Worm (Caenorhabditis elegans): ENCODE measurements around the gene F01D5.3.

F01D5.3 gene

DNA sequence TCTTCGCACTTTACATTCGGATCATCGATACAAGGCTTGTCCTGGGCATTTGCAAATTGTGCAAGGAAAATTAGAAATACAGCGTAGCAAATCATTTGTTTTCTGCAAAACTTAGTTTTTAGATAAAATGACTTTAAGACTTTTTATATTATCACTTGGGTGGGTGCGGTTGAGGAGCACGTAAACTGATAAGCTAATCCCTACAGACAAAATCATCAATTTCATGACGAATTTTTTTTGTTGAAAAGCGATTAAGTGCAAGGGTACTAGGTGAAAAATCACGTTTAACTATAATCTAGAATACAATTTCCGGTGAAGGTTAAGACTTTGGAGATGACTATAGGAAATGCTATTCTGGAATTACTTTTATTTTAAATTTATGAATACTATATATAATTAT, 2.5 kb downstream of the F01D5.3 start, which contains the start of gene F01D5.1:
Gene F01D5.1 (minus strand): TSS at position 105 of the 400 bp plus-strand sequence.
- no peak for TF ChIP-seq nhr-11 (tag; optimal IDR thresholded peaks at IDR 0.05)
- no peak for TF ChIP-seq nhr-232 (tag; optimal IDR thresholded peaks at IDR 0.05)
- TF ChIP-seq ceh-22 (tag; optimal IDR thresholded peaks at IDR 0.05), result no peak
- no peak for TF ChIP-seq fax-1 (tag; optimal IDR thresholded peaks at IDR 0.05)
- no peak for TF ChIP-seq ceh-34 (tag; optimal IDR thresholded peaks at IDR 0.05)
- no peak for TF ChIP-seq unc-55 (GFP tag; optimal IDR thresholded peaks at IDR 0.05)

DNA sequence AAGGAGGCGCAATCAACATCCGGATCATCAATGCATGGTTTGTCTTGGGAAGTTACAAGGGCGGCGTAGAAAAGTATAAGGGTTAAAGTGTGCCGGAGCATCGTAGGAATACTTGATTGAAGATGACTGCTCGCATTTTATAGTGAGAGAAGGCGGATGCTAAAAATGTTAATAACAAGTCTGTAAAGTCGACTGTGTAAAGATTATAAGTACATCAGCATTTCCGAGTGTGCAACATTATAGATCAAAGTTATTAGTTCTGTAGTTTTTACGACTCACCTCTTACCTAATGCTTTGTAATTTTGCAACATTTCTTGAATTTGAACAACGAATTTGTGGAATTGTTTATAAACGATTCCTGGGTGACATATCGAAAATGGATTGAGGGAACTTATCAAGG, 5.0 kb downstream of the F01D5.3 start, which contains the start of gene Y39G8B.7:
Gene Y39G8B.7 (minus strand): TSS at position 101 of the 400 bp plus-strand sequence.
- TF ChIP-seq ref-2 (tag; optimal IDR thresholded peaks at IDR 0.05) (no peak), elt-2 (tag; optimal IDR thresholded peaks at IDR 0.05) (no peak), madf-2 (tag; optimal IDR thresholded peaks at IDR 0.05) (no peak), ceh-34 (tag; optimal IDR thresholded peaks at IDR 0.05) (no peak), C08G9.2 (tag; optimal IDR thresholded peaks at IDR 0.05) (no peak), pqm-1 (tag; optimal IDR thresholded peaks at IDR 0.05) (no peak)

DNA sequence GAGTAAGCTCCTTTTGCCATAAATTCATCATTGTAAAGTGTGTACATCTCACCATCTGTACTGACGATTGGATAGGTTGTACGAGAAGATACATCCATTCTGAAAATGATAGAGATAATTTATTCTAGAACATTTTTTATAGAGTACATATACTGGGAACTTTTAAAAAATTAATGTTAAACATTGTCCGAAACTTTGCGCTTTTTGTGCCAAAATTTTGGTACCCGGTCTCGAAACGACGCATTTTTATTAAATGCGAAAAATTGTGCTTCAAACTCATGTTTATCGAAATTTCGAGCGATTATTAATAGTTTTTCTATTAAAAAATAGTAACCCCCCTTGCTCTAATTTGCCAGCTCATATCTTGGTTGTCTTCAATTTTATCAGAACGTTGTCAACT, 8.2 kb downstream of the F01D5.3 start, which contains the start of gene Y39G8B.5:
Gene Y39G8B.5 (minus strand): TSS at position 101 of the 400 bp plus-strand sequence.
- TF ChIP-seq ceh-30 (tag; optimal IDR thresholded peaks at IDR 0.05) (no peak), unc-86 (tag; optimal IDR thresholded peaks at IDR 0.05) (no peak), madf-2 (tag; optimal IDR thresholded peaks at IDR 0.05) (no peak), ceh-6 (GFP tag; optimal IDR thresholded peaks at IDR 0.05) (no peak), K09A11.1 (tag; optimal IDR thresholded peaks at IDR 0.05; ENCODE audit: insufficient read depth) (no peak)

DNA sequence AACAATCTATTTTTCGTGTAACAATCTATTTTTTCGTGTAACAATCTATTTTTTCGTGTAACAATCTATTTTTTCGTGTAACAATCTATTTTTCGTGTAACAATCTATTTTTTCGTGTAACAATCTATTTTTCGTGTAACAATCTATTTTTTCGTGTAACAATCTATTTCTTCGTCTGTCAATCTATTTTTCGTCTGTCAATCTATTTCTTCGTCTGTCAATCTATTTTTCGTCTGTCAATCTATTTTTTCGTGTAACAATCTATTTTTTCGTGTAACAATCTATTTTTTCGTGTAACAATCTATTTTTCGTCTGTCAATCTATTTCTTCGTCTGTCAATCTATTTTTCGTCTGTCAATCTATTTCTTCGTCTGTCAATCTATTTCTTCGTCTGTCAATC, 13.9 kb downstream of the F01D5.3 start:
- TF ChIP-seq C38D4.7 (GFP tag; optimal IDR thresholded peaks at IDR 0.05) (peak; percentile 33), Y22D7AL.16 (tag; optimal IDR thresholded peaks at IDR 0.05) (peak; percentile 62), lin-11 (tag; optimal IDR thresholded peaks at IDR 0.05) (peak; percentile 23), che-1 (tag; optimal IDR thresholded peaks at IDR 0.05) (peak; percentile 67), pat-9 (tag; optimal IDR thresholded peaks at IDR 0.05) (peak; percentile 51)

DNA sequence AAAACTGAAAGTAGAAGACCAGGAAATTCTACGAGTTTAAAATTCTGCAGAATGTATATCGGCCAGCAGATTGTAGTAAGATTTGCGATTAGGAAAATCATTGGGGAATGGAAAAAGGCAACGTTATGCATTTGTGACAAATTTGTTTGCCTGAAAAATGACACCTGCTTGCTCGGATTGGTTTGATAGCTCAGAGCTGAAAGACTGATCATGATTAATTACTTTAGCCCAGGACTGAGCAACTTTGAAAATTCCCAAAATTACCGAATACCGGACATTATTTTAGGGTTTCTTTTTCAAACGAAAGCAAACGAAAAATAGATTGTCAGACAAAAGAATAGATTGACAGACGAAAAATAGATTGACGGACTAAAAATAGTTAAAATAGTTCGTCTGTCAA, 15.4 kb downstream of the F01D5.3 start, which contains the start of gene sre-47:
Gene sre-47 (minus strand): TSS at position 101 of the 400 bp plus-strand sequence.
- TF ChIP-seq lim-6 (tag; optimal IDR thresholded peaks at IDR 0.05) (no peak), dve-1 (tag; optimal IDR thresholded peaks at IDR 0.05) (no peak), C38D4.7 (GFP tag; optimal IDR thresholded peaks at IDR 0.05) (no peak), ceh-34 (tag; optimal IDR thresholded peaks at IDR 0.05) (no peak), unc-3 (GFP tag; conservative IDR thresholded peaks at IDR 0.05) (no peak), unc-3 (tag; optimal IDR thresholded peaks at IDR 0.05) (no peak), tbx-2 (tag; optimal IDR thresholded peaks at IDR 0.05) (no peak), sox-2 (GFP tag; IDR thresholded peaks at IDR 0.05) (no peak), elt-2 (tag; optimal IDR thresholded peaks at IDR 0.05) (no peak), ceh-24 (tag; optimal IDR thresholded peaks at IDR 0.05) (no peak), eyg-1 (tag; optimal IDR thresholded peaks at IDR 0.05) (no peak), ttx-3 (tag; optimal IDR thresholded peaks at IDR 0.05) (no peak), pax-1 (tag; optimal IDR thresholded peaks at IDR 0.05) (no peak), ceh-6 (GFP tag; optimal IDR thresholded peaks at IDR 0.05) (no peak), nfya-1 (tag; optimal IDR thresholded peaks at IDR 0.05) (no peak), ceh-18 (tag; optimal IDR thresholded peaks at IDR 0.05) (no peak)

DNA sequence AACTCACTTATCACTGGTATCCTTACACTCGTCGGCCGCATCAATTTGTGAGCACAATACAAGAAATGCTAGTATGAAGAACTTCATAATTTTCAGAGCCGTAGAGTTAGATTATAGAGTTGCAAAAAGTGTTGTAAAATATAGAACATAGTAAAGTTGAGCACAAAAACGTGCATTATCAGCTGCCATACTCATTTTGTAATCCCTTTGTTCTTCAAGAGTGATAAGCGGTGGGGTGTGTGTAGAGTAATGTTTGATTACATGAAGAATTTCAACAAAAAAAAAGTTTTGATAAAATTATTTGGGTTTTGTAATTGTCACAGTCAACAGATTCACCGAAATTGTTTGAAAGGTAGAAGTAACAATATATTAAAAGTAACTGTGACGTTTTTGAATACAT, 17.0 kb downstream of the F01D5.3 start, which contains the start of the genes Y39G8B.13 and Y39G8B.10:
Gene Y39G8B.13 (minus strand): TSS at position 125 of the 400 bp plus-strand sequence.
Gene Y39G8B.10 (minus strand): TSS at position 193 of the 400 bp plus-strand sequence.
- no peak for TF ChIP-seq unc-42 (tag; optimal IDR thresholded peaks at IDR 0.05)
- no peak for TF ChIP-seq elt-4 (tag; optimal IDR thresholded peaks at IDR 0.05)
- TF ChIP-seq elt-2 (tag; optimal IDR thresholded peaks at IDR 0.05), result peak; percentile 56

Measured in whole organism, late embryonic.